Worm (Caenorhabditis elegans) whole organism, L4 larva: ENCODE results near the gene F19B10.13.

Experiments
- F37D6.2 ChIP-seq: sonication (generic microtip); optimal IDR thresholded peaks from 2 replicates; lab custom pipeline; 2016; ENCODE audit warnings: mild to moderate bottlenecking, missing genetic modification characterization, missing compliant biosample characterization
- Y105C5A.15 ChIP-seq: fragments of 200-800 bp; sonication (Bioruptor generic); IDR thresholded peaks from 2 replicates; pipeline ENCODE4 v1.3.6; 2022; ENCODE audit warnings: missing genetic modification characterization, missing compliant biosample characterization
- Y5F2A.4 ChIP-seq: fragments of 200-800 bp; sonication (Bioruptor generic); optimal IDR thresholded peaks from 2 replicates; lab custom pipeline; 2018; ENCODE audit warnings: mild to moderate bottlenecking, missing genetic modification characterization, missing compliant biosample characterization
- attf-4 ChIP-seq: sonication (generic microtip); optimal IDR thresholded peaks from 3 replicates; lab custom pipeline; 2017; ENCODE audit warnings: missing biosample characterization, missing genetic modification characterization
- ceh-32 ChIP-seq: sonication (generic microtip); optimal IDR thresholded peaks from 2 replicates; lab custom pipeline; 2016; ENCODE audit warnings: mild to moderate bottlenecking, missing genetic modification characterization, missing compliant biosample characterization; ENCODE audit not compliant: poor library complexity
- ceh-62 ChIP-seq: sonication (generic microtip); optimal IDR thresholded peaks from 2 replicates; lab custom pipeline; 2017; ENCODE audit warnings: missing biosample characterization, missing genetic modification characterization
- ceh-82 ChIP-seq: sonication (generic microtip); optimal IDR thresholded peaks from 2 replicates; lab custom pipeline; 2017; ENCODE audit warnings: missing biosample characterization, missing genetic modification characterization
- ces-1 ChIP-seq: fragments of 150-350 bp; sonication (generic microtip); optimal IDR thresholded peaks from 4 replicates; lab custom pipeline; 2014; ENCODE audit warnings: missing biosample characterization, missing genetic modification reagents, missing genetic modification characterization
- daf-19 ChIP-seq: fragments of 200-800 bp; sonication (Bioruptor generic); conservative IDR thresholded peaks from 2 replicates; pipeline ENCODE4 v1.3.6; 2022; ENCODE audit warnings: missing genetic modification characterization, missing compliant biosample characterization
- dmd-9 ChIP-seq: fragments of 200-800 bp; sonication (Bioruptor generic); IDR thresholded peaks from 2 replicates; pipeline ENCODE4 v1.3.6; 2022; ENCODE audit warnings: missing genetic modification reagents, missing genetic modification characterization, missing compliant biosample characterization
- duxl-1 ChIP-seq: sonication (generic microtip); optimal IDR thresholded peaks from 2 replicates; lab custom pipeline; 2016; ENCODE audit warnings: mild to moderate bottlenecking, missing genetic modification characterization, moderate library complexity, missing compliant biosample characterization; ENCODE audit not compliant: poor library complexity
- dve-1 ChIP-seq: sonication (generic microtip); optimal IDR thresholded peaks from 2 replicates; lab custom pipeline; 2017; ENCODE audit warnings: antibody characterized with exemption, mild to moderate bottlenecking, missing genetic modification characterization, missing compliant biosample characterization; ENCODE audit not compliant: insufficient read depth
- egl-43 ChIP-seq: fragments of 200-800 bp; sonication (Bioruptor generic); IDR thresholded peaks from 2 replicates; pipeline ENCODE4 v1.3.6; 2022; ENCODE audit warnings: missing genetic modification reagents, missing genetic modification characterization, missing compliant biosample characterization
- fkh-10 ChIP-seq: fragments of 150-350 bp; optimal IDR thresholded peaks from 2 replicates; lab custom pipeline; 2014; ENCODE audit warnings: missing biosample characterization, missing genetic modification reagents, missing genetic modification characterization
- hif-1 ChIP-seq, 2 experiments: sonication (generic microtip); optimal IDR thresholded peaks; 2 replicates each; lab custom pipeline; 2016 to 2017; ENCODE audit warnings: missing compliant biosample characterization in 2 of 2, missing genetic modification characterization in 2 of 2, missing genetic modification reagents in 2 of 2, missing genotype in 2 of 2, mild to moderate bottlenecking in 1 of 2
- hmg-1.1 ChIP-seq: fragments of 200-800 bp; sonication (Bioruptor generic); IDR thresholded peaks from 2 replicates; pipeline ENCODE4 v1.3.6; 2022; ENCODE audit warnings: missing genetic modification reagents, missing genetic modification characterization, missing compliant biosample characterization
- lim-7 ChIP-seq: fragments of 200-800 bp; sonication (Bioruptor generic); IDR thresholded peaks from 2 replicates; pipeline ENCODE4 v1.3.6; 2022; ENCODE audit warnings: missing genetic modification characterization, missing compliant biosample characterization
- lin-13 ChIP-seq: fragments of 150-350 bp; optimal IDR thresholded peaks from 2 replicates; lab custom pipeline; 2014; ENCODE audit warnings: missing biosample characterization, missing genetic modification reagents, missing genetic modification characterization
- lin-15B ChIP-seq: fragments of 150-350 bp; sonication (generic microtip); optimal IDR thresholded peaks from 3 replicates; lab custom pipeline; 2014; ENCODE audit warnings: missing biosample characterization, missing genetic modification characterization
- mes-2 ChIP-seq: sonication (generic microtip); optimal IDR thresholded peaks from 2 replicates; lab custom pipeline; 2016; ENCODE audit warnings: missing genotype, mild to moderate bottlenecking, missing genetic modification characterization, missing compliant biosample characterization; ENCODE audit not compliant: poor library complexity, severe bottlenecking
- mxl-2 ChIP-seq: fragments of 200-800 bp; sonication (Bioruptor generic); conservative IDR thresholded peaks from 2 replicates; pipeline ENCODE4 v1.3.6; 2022; ENCODE audit warnings: missing genetic modification reagents, missing genetic modification characterization, missing compliant biosample characterization
- nhr-111 ChIP-seq: fragments of 200-800 bp; sonication (Bioruptor generic); optimal IDR thresholded peaks from 2 replicates; lab custom pipeline; 2018; ENCODE audit warnings: mild to moderate bottlenecking, missing genetic modification characterization, missing compliant biosample characterization
- nhr-237 ChIP-seq: sonication (generic microtip); optimal IDR thresholded peaks from 2 replicates; lab custom pipeline; 2017; ENCODE audit warnings: missing biosample characterization, missing genetic modification characterization
- nhr-42 ChIP-seq: fragments of 200-800 bp; sonication (Bioruptor generic); IDR thresholded peaks from 2 replicates; pipeline ENCODE4 v1.3.6; 2022; ENCODE audit warnings: missing genetic modification characterization, missing compliant biosample characterization
- nhr-48 ChIP-seq: sonication (generic microtip); optimal IDR thresholded peaks from 2 replicates; lab custom pipeline; 2016; ENCODE audit warnings: mild to moderate bottlenecking, missing genetic modification characterization, missing compliant biosample characterization
- nhr-77 ChIP-seq: fragments of 150-350 bp; optimal IDR thresholded peaks from 2 replicates; lab custom pipeline; 2014; ENCODE audit warnings: missing biosample characterization, missing genetic modification characterization
- pqm-1 ChIP-seq: sonication (generic microtip); optimal IDR thresholded peaks from 2 replicates; lab custom pipeline; 2017; ENCODE audit warnings: missing biosample characterization, missing genetic modification characterization
- rbr-2 ChIP-seq: sonication (generic microtip); optimal IDR thresholded peaks from 2 replicates; lab custom pipeline; 2016; ENCODE audit warnings: missing genotype, missing genetic modification characterization, missing compliant biosample characterization
- skn-1 ChIP-seq: fragments of 150-350 bp; optimal IDR thresholded peaks from 2 replicates; lab custom pipeline; 2014; ENCODE audit warnings: missing biosample characterization, missing genetic modification characterization
- spr-3 ChIP-seq: fragments of 200-800 bp; sonication (Bioruptor generic); optimal IDR thresholded peaks from 2 replicates; lab custom pipeline; 2018; ENCODE audit warnings: mild to moderate bottlenecking, missing genetic modification characterization, missing compliant biosample characterization
- tra-1 ChIP-seq: fragments of 200-800 bp; sonication (Bioruptor generic); IDR thresholded peaks from 2 replicates; pipeline ENCODE4 v1.3.6; 2022; ENCODE audit warnings: missing genetic modification reagents, missing genetic modification characterization, missing compliant biosample characterization
- unc-130 ChIP-seq: sonication (generic microtip); optimal IDR thresholded peaks from 2 replicates; lab custom pipeline; 2016; ENCODE audit warnings: missing genetic modification reagents, missing genetic modification characterization, missing compliant biosample characterization
- unc-39 ChIP-seq: sonication (generic microtip); optimal IDR thresholded peaks from 2 replicates; lab custom pipeline; 2017; ENCODE audit warnings: missing biosample characterization, missing genetic modification characterization
- unc-62 ChIP-seq, 3 experiments: fragments of 150-350 bp in 1 of 3; sonication (generic microtip); optimal IDR thresholded peaks in 2 of 3; peaks in 1 of 3; 1 replicate in 1 of 3; 2 replicates in 2 of 3; lab custom pipeline; 2014 to 2017; ENCODE audit warnings: missing biosample characterization in 3 of 3, missing genetic modification characterization in 3 of 3, missing genetic modification reagents in 3 of 3, missing genotype in 1 of 3
- zfp-3 ChIP-seq: fragments of 200-800 bp; sonication (Bioruptor generic); conservative IDR thresholded peaks from 2 replicates; pipeline ENCODE4 v1.3.6; 2022; ENCODE audit warnings: missing genetic modification reagents, missing genetic modification characterization, missing compliant biosample characterization
- zip-11 ChIP-seq: fragments of 200-800 bp; sonication (Bioruptor generic); IDR thresholded peaks from 2 replicates; pipeline ENCODE4 v1.3.6; 2022; ENCODE audit warnings: missing genetic modification characterization, missing compliant biosample characterization
- ztf-11 ChIP-seq: fragments of 150-350 bp; optimal IDR thresholded peaks from 2 replicates; lab custom pipeline; 2014; ENCODE audit warnings: missing biosample characterization, missing genetic modification characterization

F19B10.13 gene

ce11 chrII:3622014-3622413 is 40.1 kb upstream of the F19B10.13 start, which contains the start of gene M151.7:
Gene M151.7, plus strand, starts transcription at chrII:3622314.
- TF ChIP-seq hmg-1.1 (GFP tag; lab: Robert Waterston, UW) (no peak), nhr-111 (GFP tag; lab: Kevin White, UChicago) (no peak), dmd-9 (GFP tag; lab: Robert Waterston, UW) (no peak), zfp-3 (GFP tag; lab: Robert Waterston, UW) (no peak), ceh-82 (tag; lab: Kevin White, UChicago) (no peak), lin-13 (GFP tag; lab: Kevin White, UChicago) (no peak), Y5F2A.4 (GFP tag; lab: Kevin White, UChicago) (no peak), hif-1 (tag; optimal IDR thresholded peaks at IDR 0.05; lab: Kevin White, UChicago) (no peak), daf-19 (GFP tag; lab: Robert Waterston, UW) (no peak), ces-1 (no peak), lim-7 (no peak), nhr-77 (no peak), nhr-42 (GFP tag; lab: Robert Waterston, UW) (no peak), ceh-32 (no peak)
- TF ChIP-seq, all 104 proteins: peak for 0

ce11 chrII:3626872-3627271 is 35.2 kb upstream of the F19B10.13 start, which contains the start of gene M151.3:
Gene M151.3, plus strand, starts transcription at chrII:3627172.
- TF ChIP-seq unc-62 (GFP tag; optimal IDR thresholded peaks at IDR 0.05 in 1 of 2; lab: Kevin White, UChicago) = peak in 1 of 2 experiments; percentile 3
- TF ChIP-seq unc-62 (tag; optimal IDR thresholded peaks at IDR 0.05; lab: Kevin White, UChicago) = no peak
- no peak for TF ChIP-seq spr-3 (GFP tag; lab: Kevin White, UChicago)
- TF ChIP-seq nhr-48 (tag; lab: Kevin White, UChicago) = no peak
- no peak for TF ChIP-seq egl-43 (GFP tag; lab: Robert Waterston, UW)
- TF ChIP-seq lin-15B (tag; lab: Kevin White, UChicago) = no peak
- no peak for TF ChIP-seq dve-1 (tag; lab: Kevin White, UChicago)
- TF ChIP-seq fkh-10 = no peak
- no peak for TF ChIP-seq mxl-2 (GFP tag; lab: Robert Waterston, UW)
- TF ChIP-seq, all 104 proteins: peak for 1

- TF ChIP-seq nhr-237 (tag; lab: Kevin White, UChicago) = no peak
- no peak for TF ChIP-seq Y105C5A.15 (GFP tag; lab: Robert Waterston, UW)
- TF ChIP-seq pqm-1 (tag; lab: Kevin White, UChicago) = no peak
- TF ChIP-seq ztf-11 = no peak
- TF ChIP-seq lim-7 = no peak
- no peak for TF ChIP-seq rbr-2 (tag; lab: Kevin White, UChicago)
- TF ChIP-seq F37D6.2 (tag; lab: Kevin White, UChicago) = no peak
- TF ChIP-seq skn-1 (tag; lab: Kevin White, UChicago) = no peak
- TF ChIP-seq egl-43 (GFP tag; lab: Robert Waterston, UW) = no peak
- TF ChIP-seq zfp-3 (GFP tag; lab: Robert Waterston, UW) = no peak
- no peak for TF ChIP-seq ceh-62 (tag; lab: Kevin White, UChicago)
- no peak for TF ChIP-seq tra-1 (GFP tag; lab: Robert Waterston, UW)
- TF ChIP-seq mes-2 = no peak
Observed at ce11 chrII:3630810-3631209, 31.3 kb upstream of the F19B10.13 start, which contains the start of gene M151.2. Gene M151.2, plus strand, starts transcription at chrII:3631110.

- TF ChIP-seq duxl-1 (tag; lab: Kevin White, UChicago) (no peak), unc-62 (GFP tag; optimal IDR thresholded peaks at IDR 0.05 in 1 of 2; lab: Kevin White, UChicago) (peak in 1 of 2 experiments; percentile 82), unc-62 (tag; optimal IDR thresholded peaks at IDR 0.05; lab: Kevin White, UChicago) (no peak), unc-130 (GFP tag; lab: Kevin White, UChicago) (no peak), unc-39 (tag; lab: Kevin White, UChicago) (no peak), spr-3 (GFP tag; lab: Kevin White, UChicago) (no peak), attf-4 (no peak), zip-11 (GFP tag; lab: Robert Waterston, UW) (no peak)
Observed at ce11 chrII:3634765-3635164, 27.3 kb upstream of the F19B10.13 start.
